Worm (Caenorhabditis elegans): Measurements from ENCODE around the gene fbxa-3.
"Not testable (repeated sequence)": the region's sequence is repeated elsewhere in the genome, so short reads cannot be mapped to it uniquely, and the experiment has no call there.

ce11 chrII:1771347-1771746 is 49.3 kb downstream of the fbxa-3 start, which contains the start of gene math-26:
- not testable (repeated sequence) for TF ChIP-seq nhr-76, ceh-82, skn-1, tbx-2, daf-12, lin-15B, elt-1 (tag; optimal IDR thresholded peaks at IDR 0.05)

Data from whole organism, L3 larva.